Worm (Caenorhabditis elegans) whole organism, L1 larva: ENCODE measurements around the gene Y32B12B.2.

ENCODE experiments used
- aha-1 ChIP-seq: fragments of 150-350 bp; optimal IDR thresholded peaks from 2 replicates; lab custom pipeline; 2014; ENCODE audit warnings: missing biosample characterization, missing genetic modification characterization
- ces-1 ChIP-seq: fragments of 150-350 bp; optimal IDR thresholded peaks from 2 replicates; lab custom pipeline; 2014; ENCODE audit warnings: missing biosample characterization, missing genetic modification reagents, missing genetic modification characterization
- efl-1 ChIP-seq, 4 experiments: fragments of 150-350 bp; optimal IDR thresholded peaks in 3 of 4; peaks in 1 of 4; 1 replicate in 1 of 4; 2 replicates in 3 of 4; lab custom pipeline; 2014; ENCODE audit warnings: missing biosample characterization in 2 of 4, missing genetic modification characterization in 2 of 4, missing genetic modification reagents in 2 of 4
- lsy-2 ChIP-seq, 2 experiments: fragments of 150-350 bp; optimal IDR thresholded peaks; 2 replicates each; lab custom pipeline; 2014; ENCODE audit warnings: missing biosample characterization in 2 of 2, missing genetic modification characterization in 2 of 2
- nhr-71 ChIP-seq: sonication (generic microtip); optimal IDR thresholded peaks from 2 replicates; lab custom pipeline; 2016; ENCODE audit warnings: mild to moderate bottlenecking, missing genetic modification characterization, moderate library complexity, missing compliant biosample characterization
- skn-1 ChIP-seq: fragments of 150-350 bp; optimal IDR thresholded peaks from 2 replicates; lab custom pipeline; 2014; ENCODE audit warnings: missing biosample characterization, missing genetic modification characterization
- snpc-4 ChIP-seq: fragments of 150-350 bp; optimal IDR thresholded peaks from 2 replicates; lab custom pipeline; 2014; ENCODE audit warnings: missing biosample characterization, missing genetic modification characterization
- tbx-2 ChIP-seq: sonication (generic microtip); optimal IDR thresholded peaks from 2 replicates; lab custom pipeline; 2016; ENCODE audit warnings: missing genetic modification characterization, missing compliant biosample characterization

ce11 chrV:16575900-16576299 lies 37.7 kb downstream of the Y32B12B.2 start, which contains the start of gene str-151:
- TF ChIP-seq skn-1 (tag; lab: Kevin White, UChicago) (no peak), tbx-2 (tag; lab: Kevin White, UChicago) (no peak), snpc-4 (tag; lab: Kevin White, UChicago) (no peak), nhr-71 (tag; lab: Kevin White, UChicago) (no peak), efl-1 (optimal IDR thresholded peaks at IDR 0.05; lab: Kevin White, UChicago) (no peak), efl-1 (GFP tag; optimal IDR thresholded peaks at IDR 0.05 in 1 of 2; lab: Kevin White, UChicago) (peak in 1 of 2 experiments; percentile 4), ces-1 (GFP tag; lab: Kevin White, UChicago) (no peak), lsy-2 (tag; optimal IDR thresholded peaks at IDR 0.05; lab: Kevin White, UChicago) (no peak), aha-1 (no peak)
